Worm (Caenorhabditis elegans) whole organism, L1 larva: ENCODE data around the gene C29F9.5.

Experiments
- C04F5.9 ChIP-seq: sonication (generic microtip); optimal IDR thresholded peaks from 2 replicates; lab custom pipeline; 2016; ENCODE audit warnings: missing genetic modification characterization, missing compliant biosample characterization
- F16B12.6 ChIP-seq: fragments of 150-350 bp; optimal IDR thresholded peaks from 2 replicates; lab custom pipeline; 2014; ENCODE audit warnings: missing biosample characterization, missing genetic modification characterization
- alr-1 ChIP-seq: fragments of 200-800 bp; sonication (Bioruptor generic); optimal IDR thresholded peaks from 2 replicates; lab custom pipeline; 2018; ENCODE audit warnings: borderline replicate concordance, mild to moderate bottlenecking, missing genetic modification characterization, missing compliant biosample characterization
- aly-2 ChIP-seq: fragments of 150-350 bp; optimal IDR thresholded peaks from 2 replicates; lab custom pipeline; 2014; ENCODE audit warnings: missing biosample characterization, missing genetic modification characterization
- ama-1 ChIP-seq: fragments of 150-350 bp; optimal IDR thresholded peaks from 2 replicates; lab custom pipeline; 2014
- ceh-63 ChIP-seq: fragments of 200-800 bp; sonication (Bioruptor generic); optimal IDR thresholded peaks from 2 replicates; lab custom pipeline; 2018; ENCODE audit warnings: mild to moderate bottlenecking, missing genetic modification characterization, missing compliant biosample characterization
- ceh-8 ChIP-seq: fragments of 200-800 bp; sonication (Bioruptor generic); optimal IDR thresholded peaks from 2 replicates; lab custom pipeline; 2018; ENCODE audit warnings: mild to moderate bottlenecking, missing genetic modification characterization, moderate library complexity, missing compliant biosample characterization
- ceh-88 ChIP-seq: fragments of 200-800 bp; sonication (Bioruptor generic); IDR thresholded peaks from 2 replicates; pipeline ENCODE4 v1.3.6; 2022; ENCODE audit warnings: missing genetic modification characterization, missing compliant biosample characterization
- ceh-90 ChIP-seq: sonication (generic microtip); optimal IDR thresholded peaks from 2 replicates; lab custom pipeline; 2016; ENCODE audit warnings: missing genetic modification characterization, missing compliant biosample characterization
- dpl-1 ChIP-seq, 3 experiments: fragments of 150-350 bp in 2 of 3; sonication (generic microtip) in 1 of 3; optimal IDR thresholded peaks; 2 replicates each; lab custom pipeline; 2014 to 2017; ENCODE audit warnings: missing biosample characterization in 3 of 3, missing genetic modification characterization in 3 of 3, missing genetic modification reagents in 3 of 3
- efl-1 ChIP-seq, 4 experiments: fragments of 150-350 bp; optimal IDR thresholded peaks in 3 of 4; peaks in 1 of 4; 1 replicate in 1 of 4; 2 replicates in 3 of 4; lab custom pipeline; 2014; ENCODE audit warnings: missing biosample characterization in 2 of 4, missing genetic modification characterization in 2 of 4, missing genetic modification reagents in 2 of 4
- egl-27 ChIP-seq, 2 experiments: fragments of 150-350 bp in 1 of 2; sonication (generic microtip); optimal IDR thresholded peaks; 3 replicates each; lab custom pipeline; 2017 to 2018; ENCODE audit warnings: missing biosample characterization in 2 of 2, missing genetic modification characterization in 2 of 2, missing genetic modification reagents in 2 of 2
- elt-3 ChIP-seq, 6 experiments: fragments of 150-350 bp in 1 of 6; sonication (generic microtip); optimal IDR thresholded peaks; 2 replicates each; lab custom pipeline; 2017 to 2018; ENCODE audit warnings: missing biosample characterization in 6 of 6, missing genetic modification characterization in 6 of 6, inconsistent platforms in 1 of 6
- ets-5 ChIP-seq: fragments of 200-800 bp; sonication (Bioruptor generic); IDR thresholded peaks from 2 replicates; pipeline ENCODE4 v1.3.6; 2022; ENCODE audit warnings: missing genetic modification characterization, missing compliant biosample characterization
- fkh-4 ChIP-seq: sonication (generic microtip); optimal IDR thresholded peaks from 2 replicates; lab custom pipeline; 2016; ENCODE audit warnings: missing compliant biosample characterization, missing genetic modification characterization, borderline replicate concordance
- fkh-8 ChIP-seq: sonication (generic microtip); optimal IDR thresholded peaks from 2 replicates; lab custom pipeline; 2016; ENCODE audit warnings: mild to moderate bottlenecking, missing genetic modification characterization, missing compliant biosample characterization
- hlh-4 ChIP-seq: sonication (generic microtip); optimal IDR thresholded peaks from 2 replicates; lab custom pipeline; 2016; ENCODE audit warnings: mild to moderate bottlenecking, missing genetic modification characterization, missing compliant biosample characterization
- irx-1 ChIP-seq: sonication (generic microtip); optimal IDR thresholded peaks from 2 replicates; lab custom pipeline; 2016; ENCODE audit warnings: missing genetic modification characterization, missing compliant biosample characterization
- lin-15B ChIP-seq: fragments of 150-350 bp; sonication (generic microtip); optimal IDR thresholded peaks from 3 replicates; lab custom pipeline; 2014; ENCODE audit warnings: missing biosample characterization, missing genetic modification characterization
- lsy-2 ChIP-seq, 2 experiments: fragments of 150-350 bp; optimal IDR thresholded peaks; 2 replicates each; lab custom pipeline; 2014; ENCODE audit warnings: missing biosample characterization in 2 of 2, missing genetic modification characterization in 2 of 2
- mdl-1 ChIP-seq, 2 experiments: fragments of 150-350 bp; optimal IDR thresholded peaks; 2 replicates each; lab custom pipeline; 2014 to 2017; ENCODE audit warnings: missing biosample characterization in 2 of 2, missing genetic modification characterization in 2 of 2, inconsistent platforms in 1 of 2
- mep-1 ChIP-seq: fragments of 150-350 bp; optimal IDR thresholded peaks from 2 replicates; lab custom pipeline; 2014; ENCODE audit warnings: missing biosample characterization, missing genetic modification characterization
- nhr-11 ChIP-seq: fragments of 150-350 bp; optimal IDR thresholded peaks from 2 replicates; lab custom pipeline; 2014; ENCODE audit warnings: missing biosample characterization, missing genetic modification characterization
- nhr-12 ChIP-seq: sonication (generic microtip); optimal IDR thresholded peaks from 2 replicates; lab custom pipeline; 2017; ENCODE audit warnings: missing biosample characterization, missing genetic modification characterization
- nhr-19 ChIP-seq: fragments of 200-800 bp; sonication (Bioruptor generic); conservative IDR thresholded peaks from 2 replicates; pipeline ENCODE4 v1.3.6; 2022; ENCODE audit warnings: missing genetic modification characterization, missing compliant biosample characterization
- nhr-20 ChIP-seq: sonication (generic microtip); optimal IDR thresholded peaks from 2 replicates; lab custom pipeline; 2016; ENCODE audit warnings: mild to moderate bottlenecking, missing genetic modification characterization, missing compliant biosample characterization
- nhr-47 ChIP-seq: sonication (generic microtip); optimal IDR thresholded peaks from 2 replicates; lab custom pipeline; 2016; ENCODE audit warnings: mild to moderate bottlenecking, missing genetic modification characterization, moderate library complexity, missing compliant biosample characterization
- nhr-71 ChIP-seq: sonication (generic microtip); optimal IDR thresholded peaks from 2 replicates; lab custom pipeline; 2016; ENCODE audit warnings: mild to moderate bottlenecking, missing genetic modification characterization, moderate library complexity, missing compliant biosample characterization
- nhr-77 ChIP-seq: fragments of 150-350 bp; optimal IDR thresholded peaks from 2 replicates; lab custom pipeline; 2014; ENCODE audit warnings: missing biosample characterization, missing genetic modification characterization
- nhr-85 ChIP-seq: sonication (generic microtip); peaks from one replicate; lab custom pipeline; 2016; ENCODE audit warnings: missing genetic modification characterization, inconsistent platforms, missing compliant biosample characterization
- nhr-90 ChIP-seq: sonication (generic microtip); optimal IDR thresholded peaks from 2 replicates; lab custom pipeline; 2016; ENCODE audit warnings: mild to moderate bottlenecking, missing genetic modification characterization, missing compliant biosample characterization; ENCODE audit not compliant: poor library complexity
- pag-3 ChIP-seq: sonication (generic microtip); optimal IDR thresholded peaks from 2 replicates; lab custom pipeline; 2017; ENCODE audit warnings: missing genetic modification characterization, mild to moderate bottlenecking, missing compliant biosample characterization, antibody characterized with exemption, borderline replicate concordance; ENCODE audit not compliant: insufficient read depth
- rnt-1 ChIP-seq: sonication (generic microtip); optimal IDR thresholded peaks from 2 replicates; lab custom pipeline; 2016; ENCODE audit warnings: mild to moderate bottlenecking, missing genetic modification characterization, moderate library complexity, missing compliant biosample characterization
- skn-1 ChIP-seq: fragments of 150-350 bp; optimal IDR thresholded peaks from 2 replicates; lab custom pipeline; 2014; ENCODE audit warnings: missing biosample characterization, missing genetic modification characterization
- snu-23 ChIP-seq: sonication (generic microtip); optimal IDR thresholded peaks from 2 replicates; lab custom pipeline; 2016; ENCODE audit warnings: missing genetic modification characterization, missing compliant biosample characterization
- sptf-1 ChIP-seq: fragments of 150-350 bp; optimal IDR thresholded peaks from 2 replicates; lab custom pipeline; 2014; ENCODE audit warnings: missing biosample characterization, missing genetic modification characterization
- swsn-7 ChIP-seq: sonication (generic microtip); optimal IDR thresholded peaks from 2 replicates; lab custom pipeline; 2016; ENCODE audit warnings: missing genetic modification characterization, missing compliant biosample characterization
- tbx-2 ChIP-seq: sonication (generic microtip); optimal IDR thresholded peaks from 2 replicates; lab custom pipeline; 2016; ENCODE audit warnings: missing genetic modification characterization, missing compliant biosample characterization
- unc-30 ChIP-seq: sonication (generic microtip); optimal IDR thresholded peaks from 2 replicates; lab custom pipeline; 2017; ENCODE audit warnings: missing biosample characterization, missing genetic modification characterization
- unc-62 ChIP-seq: fragments of 150-350 bp; optimal IDR thresholded peaks from 2 replicates; lab custom pipeline; 2014; ENCODE audit warnings: missing biosample characterization, missing genetic modification reagents, missing genetic modification characterization
- unc-86 ChIP-seq: sonication (generic microtip); optimal IDR thresholded peaks from 2 replicates; lab custom pipeline; 2016; ENCODE audit warnings: missing genetic modification characterization, missing compliant biosample characterization
- unc-98 ChIP-seq: fragments of 200-800 bp; sonication (Bioruptor generic); IDR thresholded peaks from 2 replicates; pipeline ENCODE4 v1.3.6; 2022; ENCODE audit warnings: missing genetic modification characterization, missing compliant biosample characterization
- vab-15 ChIP-seq: sonication (generic microtip); optimal IDR thresholded peaks from 2 replicates; lab custom pipeline; 2017; ENCODE audit warnings: missing genotype, mild to moderate bottlenecking, missing genetic modification characterization, missing compliant biosample characterization
- xbp-1 ChIP-seq: sonication (generic microtip); optimal IDR thresholded peaks from 2 replicates; lab custom pipeline; 2016; ENCODE audit warnings: missing genetic modification characterization, missing compliant biosample characterization
- zag-1 ChIP-seq: fragments of 150-350 bp; optimal IDR thresholded peaks from 2 replicates; lab custom pipeline; 2014; ENCODE audit warnings: missing biosample characterization, missing genetic modification characterization
- ztf-11 ChIP-seq, 2 experiments: sonication (generic microtip); optimal IDR thresholded peaks; 2 replicates each; lab custom pipeline; 2016 to 2017; ENCODE audit warnings: missing genetic modification characterization in 2 of 2, missing biosample characterization in 1 of 2, missing compliant biosample characterization in 1 of 2
- ztf-4 ChIP-seq: fragments of 150-350 bp; optimal IDR thresholded peaks from 2 replicates; lab custom pipeline; 2014; ENCODE audit warnings: missing biosample characterization, missing genetic modification characterization

C29F9.5 gene

DNA sequence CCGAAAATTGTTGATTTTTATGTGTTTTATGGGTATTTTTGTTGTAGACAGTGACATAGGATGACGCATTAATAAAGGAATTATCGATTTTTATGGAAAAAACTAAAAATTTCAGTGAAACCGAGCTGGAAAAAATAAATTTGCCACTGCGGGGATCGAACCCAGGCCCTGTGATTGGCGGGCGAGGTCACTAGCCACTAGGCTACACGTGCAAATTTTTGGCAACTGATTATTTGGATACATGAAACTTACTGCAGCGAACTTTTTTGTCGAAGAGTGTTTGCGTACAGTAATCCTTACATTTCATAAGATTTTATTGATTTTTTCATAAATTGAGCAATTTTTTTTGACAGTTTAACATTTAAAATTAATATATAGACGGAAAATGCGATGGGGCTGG, 28.2 kb upstream of the C29F9.5 start (continued):
- no peak for TF ChIP-seq unc-86 (tag; lab: Kevin White, UChicago)
- TF ChIP-seq ztf-11 (tag; optimal IDR thresholded peaks at IDR 0.05; lab: Kevin White, UChicago) = no peak
- TF ChIP-seq mdl-1 (tag; optimal IDR thresholded peaks at IDR 0.05; lab: Kevin White, UChicago) = peak in 1 of 2 experiments; percentile 16
- TF ChIP-seq egl-27 (tag; optimal IDR thresholded peaks at IDR 0.05; lab: Kevin White, UChicago) = no peak
- peak; percentile 70 for TF ChIP-seq nhr-47 (tag; lab: Kevin White, UChicago)
- peak; percentile 5 for TF ChIP-seq C04F5.9 (tag; lab: Kevin White, UChicago)
- TF ChIP-seq, all 84 proteins: peak for 38

DNA sequence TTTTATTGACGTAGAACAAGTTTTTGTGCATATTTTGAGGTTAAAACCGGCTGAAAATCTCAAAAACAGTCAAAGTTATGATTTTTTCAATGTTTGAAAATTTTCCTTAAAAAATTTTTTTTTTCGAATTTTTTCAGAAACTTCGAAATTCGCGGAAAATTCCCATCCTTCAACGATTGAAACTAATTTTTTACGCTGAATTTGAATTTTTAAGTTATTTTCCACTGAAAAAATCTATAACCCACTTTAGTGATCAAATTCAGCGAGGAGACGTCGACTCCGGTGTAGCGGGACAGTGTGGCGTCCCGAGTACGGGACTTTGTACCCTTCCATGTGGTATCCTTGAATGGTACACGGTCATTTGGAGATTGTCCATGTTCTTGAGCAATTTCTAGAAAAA, 25.1 kb upstream of the C29F9.5 start:
- TF ChIP-seq irx-1 (tag; lab: Kevin White, UChicago) (no peak), sptf-1 (tag; lab: Kevin White, UChicago) (no peak), unc-62 (GFP tag; lab: Kevin White, UChicago) (no peak), nhr-20 (tag; lab: Kevin White, UChicago) (no peak), efl-1 (optimal IDR thresholded peaks at IDR 0.05; lab: Kevin White, UChicago) (no peak), efl-1 (GFP tag; optimal IDR thresholded peaks at IDR 0.05 in 1 of 2; lab: Kevin White, UChicago) (peak in 1 of 2 experiments; percentile 90), ceh-88 (GFP tag; lab: Robert Waterston, UW) (no peak), nhr-77 (tag; lab: Kevin White, UChicago) (no peak), ceh-63 (GFP tag; lab: Kevin White, UChicago) (no peak)

DNA sequence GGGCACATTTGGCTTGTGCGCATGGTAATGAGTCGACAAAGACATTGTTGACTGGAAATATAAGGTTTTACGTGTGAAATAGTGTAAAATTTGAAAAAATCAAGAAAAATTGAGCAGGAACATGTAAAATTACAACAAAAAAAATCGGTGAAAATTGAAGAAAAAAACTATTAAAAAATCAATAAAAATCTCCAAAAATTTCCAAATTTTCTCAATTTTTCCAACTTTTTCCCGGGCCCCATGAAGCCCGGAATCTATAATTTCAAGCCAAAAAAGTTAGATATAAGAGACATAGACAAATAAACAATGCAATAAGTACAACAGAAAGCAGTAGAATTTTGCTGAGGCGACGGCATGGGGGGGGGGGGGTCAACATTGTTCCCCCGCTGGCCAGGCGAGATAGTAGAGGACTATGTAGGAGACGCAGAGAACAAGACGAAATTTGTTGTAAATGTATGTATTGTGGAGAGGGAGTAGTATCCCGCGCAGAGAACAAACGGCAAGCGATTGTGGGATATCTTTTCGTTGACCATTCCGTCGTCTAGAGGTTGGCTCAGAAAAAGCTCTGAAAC, 22.5 kb upstream of the C29F9.5 start, which contains the start of gene pat-4:
Gene pat-4, minus strand, starts transcription at position 51 of the 572 bp plus-strand sequence.
- TF ChIP-seq nhr-85 (tag; lab: Kevin White, UChicago) (peak; percentile 8), elt-3 (tag; optimal IDR thresholded peaks at IDR 0.05; lab: Kevin White, UChicago) (peak in 1 of 6 experiments; percentile 6), unc-30 (no peak), rnt-1 (tag; lab: Kevin White, UChicago) (peak; percentile 38), unc-62 (GFP tag; lab: Kevin White, UChicago) (no peak), xbp-1 (tag; lab: Kevin White, UChicago) (no peak), nhr-12 (tag; lab: Kevin White, UChicago) (no peak), ztf-4 (no peak), efl-1 (optimal IDR thresholded peaks at IDR 0.05; lab: Kevin White, UChicago) (peak; percentile 13 to 30), efl-1 (GFP tag; optimal IDR thresholded peaks at IDR 0.05 in 1 of 2; lab: Kevin White, UChicago) (no peak), dpl-1 (GFP tag; optimal IDR thresholded peaks at IDR 0.05; lab: Kevin White, UChicago) (peak in 1 of 3 experiments; percentile 9), mdl-1 (tag; optimal IDR thresholded peaks at IDR 0.05; lab: Kevin White, UChicago) (peak in 1 of 2 experiments; percentile 26), ceh-8 (GFP tag; lab: Kevin White, UChicago) (no peak), nhr-71 (tag; lab: Kevin White, UChicago) (peak; percentile 49), nhr-19 (peak; percentile 56), zag-1 (tag; lab: Kevin White, UChicago) (no peak), lsy-2 (tag; optimal IDR thresholded peaks at IDR 0.05; lab: Kevin White, UChicago) (peak; percentile 2 to 33), vab-15 (tag; lab: Kevin White, UChicago) (no peak), fkh-4 (tag; lab: Kevin White, UChicago) (no peak), nhr-20 (tag; lab: Kevin White, UChicago) (peak; percentile 40), F16B12.6 (tag; lab: Kevin White, UChicago) (no peak), nhr-11 (tag; lab: Kevin White, UChicago) (no peak), ceh-63 (GFP tag; lab: Kevin White, UChicago) (no peak), mep-1 (tag; lab: Kevin White, UChicago) (no peak), unc-98 (GFP tag; lab: Robert Waterston, UW) (no peak), tbx-2 (tag; lab: Kevin White, UChicago) (peak; percentile 23), aly-2 (tag; lab: Kevin White, UChicago) (no peak), fkh-8 (no peak), ama-1 (lab: Kevin White, UChicago) (no peak), lin-15B (tag; lab: Kevin White, UChicago) (no peak), alr-1 (no peak), ceh-88 (GFP tag; lab: Robert Waterston, UW) (no peak), ceh-90 (tag; lab: Kevin White, UChicago) (no peak), skn-1 (tag; lab: Kevin White, UChicago) (no peak), swsn-7 (peak; percentile 45), nhr-90 (peak; percentile 35), pag-3 (tag; lab: Kevin White, UChicago) (no peak), hlh-4 (tag; lab: Kevin White, UChicago) (no peak), snu-23 (GFP tag; lab: Kevin White, UChicago) (peak; percentile 62), ets-5 (no peak)
